Worm (Caenorhabditis elegans): ENCODE data around the gene nspb-5.

DNA sequence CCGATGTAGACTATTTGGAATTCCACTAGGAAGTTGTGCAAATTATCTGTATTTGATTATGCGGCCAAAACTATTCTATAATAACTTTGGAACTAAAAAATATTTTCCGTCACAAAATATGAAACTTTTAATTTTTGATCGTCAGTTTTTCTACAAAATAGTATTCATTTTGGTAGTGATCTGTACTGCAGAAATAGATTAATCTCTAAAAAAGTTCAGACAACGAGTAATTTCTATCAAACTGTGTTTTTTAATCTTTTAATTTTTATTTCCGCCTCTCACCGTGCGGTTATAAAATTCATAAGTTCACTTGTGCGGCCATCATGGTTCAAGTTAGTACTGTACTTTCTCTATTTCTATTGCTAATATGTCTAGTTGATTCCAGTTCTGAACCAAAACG lies 39.4 kb downstream of the nspb-5 start, which contains the start of gene C01B10.7:
- TF ChIP-seq nhr-77 (tag; optimal IDR thresholded peaks at IDR 0.05) (no peak), mdl-1 (tag; optimal IDR thresholded peaks at IDR 0.05) (no peak), R02D3.7 (tag; optimal IDR thresholded peaks at IDR 0.05) (no peak), unc-39 (tag; optimal IDR thresholded peaks at IDR 0.05) (no peak), duxl-1 (tag; optimal IDR thresholded peaks at IDR 0.05; ENCODE audit: poor library complexity) (no peak), spr-3 (GFP tag; optimal IDR thresholded peaks at IDR 0.05) (no peak), madf-5 (GFP tag; IDR thresholded peaks at IDR 0.05) (no peak)
